Worm (Caenorhabditis elegans): Measurements from ENCODE around the gene ntl-3.

The ntl-3 gene

ce11 chrIII:11824088-11824487 lies 22.2 kb downstream of the ntl-3 start:
- TF ChIP-seq nhr-19 (GFP tag; conservative IDR thresholded peaks at IDR 0.05) (no peak), lir-3 (tag; optimal IDR thresholded peaks at IDR 0.05; ENCODE audit: poor library complexity) (no peak), unc-62 (GFP tag; optimal IDR thresholded peaks at IDR 0.05) (no peak), lin-15B (tag; optimal IDR thresholded peaks at IDR 0.05) (no peak), hlh-4 (tag; optimal IDR thresholded peaks at IDR 0.05) (no peak), nhr-77 (tag; optimal IDR thresholded peaks at IDR 0.05) (no peak), unc-130 (tag; optimal IDR thresholded peaks at IDR 0.05) (no peak), sup-37 (GFP tag; optimal IDR thresholded peaks at IDR 0.05) (no peak), fkh-4 (tag; optimal IDR thresholded peaks at IDR 0.05; ENCODE audit: borderline replicate concordance) (no peak), ets-5 (GFP tag; IDR thresholded peaks at IDR 0.05) (no peak), unc-30 (tag; optimal IDR thresholded peaks at IDR 0.05) (no peak), lin-35 (GFP tag; optimal IDR thresholded peaks at IDR 0.05) (no peak)

DNA sequence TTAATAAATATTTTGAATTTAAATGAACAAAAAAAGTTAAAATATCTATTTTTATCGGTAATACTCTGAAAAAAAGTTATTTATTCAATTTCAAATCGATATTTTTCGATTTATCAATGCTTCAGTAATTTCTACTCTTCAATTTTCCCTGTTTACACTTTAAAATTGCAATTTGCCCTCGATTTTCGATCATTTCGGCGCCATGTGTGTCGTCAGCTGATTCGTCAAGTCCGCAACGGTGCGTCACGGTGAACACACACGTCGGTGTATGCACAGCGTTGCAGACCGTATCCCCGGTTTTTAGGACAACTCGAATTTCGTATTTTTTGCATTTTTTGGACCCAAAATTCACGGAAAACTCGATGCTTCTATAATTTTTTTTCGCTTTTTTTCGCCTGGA lies 23.0 kb downstream of the ntl-3 start, which contains the start of gene C18D11.3:
Gene C18D11.3 (plus strand): TSS at position 189 of the 400 bp plus-strand sequence.
- TF ChIP-seq ces-1 (GFP tag; optimal IDR thresholded peaks at IDR 0.05) (no peak), aly-2 (tag; optimal IDR thresholded peaks at IDR 0.05) (no peak), grh-1 (GFP tag; IDR thresholded peaks at IDR 0.05) (0 out of 2 replicates have a peak, but pooled peaks have one; percentile 16), nhr-77 (tag; optimal IDR thresholded peaks at IDR 0.05) (peak; percentile 82), mep-1 (tag; optimal IDR thresholded peaks at IDR 0.05) (peak; percentile 94), swsn-7 (tag; optimal IDR thresholded peaks at IDR 0.05) (peak; percentile 75), rnt-1 (tag; optimal IDR thresholded peaks at IDR 0.05) (peak; percentile 92), C04F5.9 (tag; optimal IDR thresholded peaks at IDR 0.05) (peak; percentile 57), nhr-20 (tag; optimal IDR thresholded peaks at IDR 0.05) (peak; percentile 93), ztf-4 (tag; optimal IDR thresholded peaks at IDR 0.05) (peak; percentile 39), unc-98 (GFP tag; IDR thresholded peaks at IDR 0.05) (peak; percentile 6; the same call in 1 of the 2 replicates), lin-35 (GFP tag; optimal IDR thresholded peaks at IDR 0.05) (peak; percentile 90 to 93), pax-3 (tag; optimal IDR thresholded peaks at IDR 0.05) (peak; percentile 55), pqm-1 (tag; optimal IDR thresholded peaks at IDR 0.05) (no peak), C34B4.2 (tag; optimal IDR thresholded peaks at IDR 0.05) (no peak), nhr-76 (tag; optimal IDR thresholded peaks at IDR 0.05) (no peak), zip-4 (GFP tag; optimal IDR thresholded peaks at IDR 0.05) (no peak), nhr-19 (GFP tag; conservative IDR thresholded peaks at IDR 0.05) (peak; percentile 79), nhr-84 (tag; optimal IDR thresholded peaks at IDR 0.05) (no peak), dsc-1 (tag; optimal IDR thresholded peaks at IDR 0.05) (peak; percentile 67), tlp-1 (tag; optimal IDR thresholded peaks at IDR 0.05) (no peak), ceh-88 (GFP tag; IDR thresholded peaks at IDR 0.05) (no peak; the same call in 1 of the 2 replicates), nhr-85 (tag) (peak; percentile 89), sptf-1 (tag; optimal IDR thresholded peaks at IDR 0.05) (no peak), mef-2 (tag; optimal IDR thresholded peaks at IDR 0.05) (no peak), Y116A8C.19 (tag; optimal IDR thresholded peaks at IDR 0.05; ENCODE audit: borderline replicate concordance) (no peak), fkh-10 (GFP tag; optimal IDR thresholded peaks at IDR 0.05) (peak; percentile 38), unc-30 (tag; optimal IDR thresholded peaks at IDR 0.05) (no peak), fkh-4 (tag; optimal IDR thresholded peaks at IDR 0.05; ENCODE audit: borderline replicate concordance) (no peak), lir-3 (tag; optimal IDR thresholded peaks at IDR 0.05; ENCODE audit: poor library complexity) (no peak), lin-39 (tag; optimal IDR thresholded peaks at IDR 0.05) (peak; percentile 44), aha-1 (tag; optimal IDR thresholded peaks at IDR 0.05) (peak; percentile 27), ama-1 (optimal IDR thresholded peaks at IDR 0.05) (no peak), efl-1 (optimal IDR thresholded peaks at IDR 0.05) (peak; percentile 84 to 86), efl-1 (GFP tag; optimal IDR thresholded peaks at IDR 0.05 in 1 of 2) (peak; percentile 81 to 97), nhr-237 (tag; optimal IDR thresholded peaks at IDR 0.05) (peak; percentile 16), ztf-11 (tag; optimal IDR thresholded peaks at IDR 0.05) (peak in 1 of 2 experiments; percentile 22), tbx-2 (tag; optimal IDR thresholded peaks at IDR 0.05) (peak; percentile 88), sup-37 (GFP tag; optimal IDR thresholded peaks at IDR 0.05) (no peak), efl-3 (GFP tag; optimal IDR thresholded peaks at IDR 0.05) (no peak), ceh-90 (tag; optimal IDR thresholded peaks at IDR 0.05) (no peak), unc-130 (tag; optimal IDR thresholded peaks at IDR 0.05) (peak; percentile 97), mdl-1 (tag; optimal IDR thresholded peaks at IDR 0.05) (peak in 1 of 2 experiments; percentile 96), F16B12.6 (tag; optimal IDR thresholded peaks at IDR 0.05) (peak; percentile 100), hlh-17 (GFP tag; optimal IDR thresholded peaks at IDR 0.05; ENCODE audit: borderline replicate concordance) (no peak), ceh-8 (GFP tag; optimal IDR thresholded peaks at IDR 0.05) (no peak), xbp-1 (tag; optimal IDR thresholded peaks at IDR 0.05) (peak; percentile 73)

All from whole organism, L1 larva.